Worm (Caenorhabditis elegans) whole organism, L1 larva: ENCODE data around the gene nspd-3.

ENCODE experiments used
- C04F5.9 ChIP-seq: sonication (generic microtip); optimal IDR thresholded peaks from 2 replicates; lab custom pipeline; 2016; ENCODE audit warnings: missing genetic modification characterization, missing compliant biosample characterization
- Y116A8C.19 ChIP-seq: sonication (generic microtip); optimal IDR thresholded peaks from 2 replicates; lab custom pipeline; 2016; ENCODE audit warnings: missing compliant biosample characterization, missing genetic modification characterization, borderline replicate concordance
- alr-1 ChIP-seq: fragments of 200-800 bp; sonication (Bioruptor generic); optimal IDR thresholded peaks from 2 replicates; lab custom pipeline; 2018; ENCODE audit warnings: borderline replicate concordance, mild to moderate bottlenecking, missing genetic modification characterization, missing compliant biosample characterization
- ama-1 ChIP-seq: fragments of 150-350 bp; optimal IDR thresholded peaks from 2 replicates; lab custom pipeline; 2014
- blmp-1 ChIP-seq: fragments of 150-350 bp; optimal IDR thresholded peaks from 2 replicates; lab custom pipeline; 2014; ENCODE audit warnings: missing biosample characterization, missing genetic modification characterization
- ceh-8 ChIP-seq: fragments of 200-800 bp; sonication (Bioruptor generic); optimal IDR thresholded peaks from 2 replicates; lab custom pipeline; 2018; ENCODE audit warnings: mild to moderate bottlenecking, missing genetic modification characterization, moderate library complexity, missing compliant biosample characterization
- ceh-88 ChIP-seq: fragments of 200-800 bp; sonication (Bioruptor generic); IDR thresholded peaks from 2 replicates; pipeline ENCODE4 v1.3.6; 2022; ENCODE audit warnings: missing genetic modification characterization, missing compliant biosample characterization
- ceh-90 ChIP-seq: sonication (generic microtip); optimal IDR thresholded peaks from 2 replicates; lab custom pipeline; 2016; ENCODE audit warnings: missing genetic modification characterization, missing compliant biosample characterization
- efl-3 ChIP-seq: fragments of 200-800 bp; sonication (Bioruptor generic); optimal IDR thresholded peaks from 2 replicates; lab custom pipeline; 2018; ENCODE audit warnings: mild to moderate bottlenecking, missing genetic modification characterization, missing compliant biosample characterization
- elt-2 ChIP-seq: sonication (generic microtip); optimal IDR thresholded peaks from 2 replicates; lab custom pipeline; 2016; ENCODE audit warnings: missing genetic modification characterization, mild to moderate bottlenecking, inconsistent platforms, missing compliant biosample characterization, missing genetic modification reagents
- elt-3 ChIP-seq, 6 experiments: fragments of 150-350 bp in 1 of 6; sonication (generic microtip); optimal IDR thresholded peaks; 2 replicates each; lab custom pipeline; 2017 to 2018; ENCODE audit warnings: missing biosample characterization in 6 of 6, missing genetic modification characterization in 6 of 6, inconsistent platforms in 1 of 6
- fkh-10 ChIP-seq: sonication (generic microtip); optimal IDR thresholded peaks from 2 replicates; lab custom pipeline; 2017; ENCODE audit warnings: missing biosample characterization, missing genetic modification reagents, missing genetic modification characterization
- fkh-4 ChIP-seq: sonication (generic microtip); optimal IDR thresholded peaks from 2 replicates; lab custom pipeline; 2016; ENCODE audit warnings: missing compliant biosample characterization, missing genetic modification characterization, borderline replicate concordance
- hlh-4 ChIP-seq: sonication (generic microtip); optimal IDR thresholded peaks from 2 replicates; lab custom pipeline; 2016; ENCODE audit warnings: mild to moderate bottlenecking, missing genetic modification characterization, missing compliant biosample characterization
- lin-14 ChIP-seq: fragments of 200-800 bp; sonication (Bioruptor generic); optimal IDR thresholded peaks from 2 replicates; lab custom pipeline; 2018; ENCODE audit warnings: mild to moderate bottlenecking, missing genetic modification characterization, moderate library complexity, missing compliant biosample characterization
- lin-35 ChIP-seq, 2 experiments: fragments of 150-350 bp; optimal IDR thresholded peaks; 2 replicates each; lab custom pipeline; 2014; ENCODE audit warnings: missing biosample characterization in 2 of 2, missing genetic modification characterization in 2 of 2, missing genetic modification reagents in 2 of 2
- lin-39 ChIP-seq: fragments of 150-350 bp; optimal IDR thresholded peaks from 2 replicates; lab custom pipeline; 2014; ENCODE audit warnings: missing biosample characterization, missing genetic modification reagents, missing genetic modification characterization
- lsy-2 ChIP-seq, 2 experiments: fragments of 150-350 bp; optimal IDR thresholded peaks; 2 replicates each; lab custom pipeline; 2014; ENCODE audit warnings: missing biosample characterization in 2 of 2, missing genetic modification characterization in 2 of 2
- mab-9 ChIP-seq: fragments of 200-800 bp; sonication (Bioruptor generic); IDR thresholded peaks from 2 replicates; pipeline ENCODE4 v1.3.6; 2022; ENCODE audit warnings: missing genetic modification reagents, missing genetic modification characterization, missing compliant biosample characterization
- mef-2 ChIP-seq: fragments of 150-350 bp; optimal IDR thresholded peaks from 2 replicates; lab custom pipeline; 2014; ENCODE audit warnings: missing biosample characterization, missing genetic modification characterization
- mep-1 ChIP-seq: fragments of 150-350 bp; optimal IDR thresholded peaks from 2 replicates; lab custom pipeline; 2014; ENCODE audit warnings: missing biosample characterization, missing genetic modification characterization
- nhr-20 ChIP-seq: sonication (generic microtip); optimal IDR thresholded peaks from 2 replicates; lab custom pipeline; 2016; ENCODE audit warnings: mild to moderate bottlenecking, missing genetic modification characterization, missing compliant biosample characterization
- nhr-28 ChIP-seq: fragments of 150-350 bp; optimal IDR thresholded peaks from 2 replicates; lab custom pipeline; 2014; ENCODE audit warnings: missing biosample characterization, missing genetic modification characterization
- nhr-47 ChIP-seq: sonication (generic microtip); optimal IDR thresholded peaks from 2 replicates; lab custom pipeline; 2016; ENCODE audit warnings: mild to moderate bottlenecking, missing genetic modification characterization, moderate library complexity, missing compliant biosample characterization
- nhr-71 ChIP-seq: sonication (generic microtip); optimal IDR thresholded peaks from 2 replicates; lab custom pipeline; 2016; ENCODE audit warnings: mild to moderate bottlenecking, missing genetic modification characterization, moderate library complexity, missing compliant biosample characterization
- nhr-85 ChIP-seq: sonication (generic microtip); peaks from one replicate; lab custom pipeline; 2016; ENCODE audit warnings: missing genetic modification characterization, inconsistent platforms, missing compliant biosample characterization
- nhr-90 ChIP-seq: sonication (generic microtip); optimal IDR thresholded peaks from 2 replicates; lab custom pipeline; 2016; ENCODE audit warnings: mild to moderate bottlenecking, missing genetic modification characterization, missing compliant biosample characterization; ENCODE audit not compliant: poor library complexity
- pag-3 ChIP-seq: sonication (generic microtip); optimal IDR thresholded peaks from 2 replicates; lab custom pipeline; 2017; ENCODE audit warnings: missing genetic modification characterization, mild to moderate bottlenecking, missing compliant biosample characterization, antibody characterized with exemption, borderline replicate concordance; ENCODE audit not compliant: insufficient read depth
- pax-3 ChIP-seq: fragments of 200-800 bp; sonication (Bioruptor generic); optimal IDR thresholded peaks from 2 replicates; lab custom pipeline; 2018; ENCODE audit warnings: mild to moderate bottlenecking, missing genetic modification characterization, moderate library complexity, missing compliant biosample characterization
- rnt-1 ChIP-seq: sonication (generic microtip); optimal IDR thresholded peaks from 2 replicates; lab custom pipeline; 2016; ENCODE audit warnings: mild to moderate bottlenecking, missing genetic modification characterization, moderate library complexity, missing compliant biosample characterization
- snpc-4 ChIP-seq: fragments of 150-350 bp; optimal IDR thresholded peaks from 2 replicates; lab custom pipeline; 2014; ENCODE audit warnings: missing biosample characterization, missing genetic modification characterization
- snu-23 ChIP-seq: sonication (generic microtip); optimal IDR thresholded peaks from 2 replicates; lab custom pipeline; 2016; ENCODE audit warnings: missing genetic modification characterization, missing compliant biosample characterization
- sox-4 ChIP-seq: sonication (generic microtip); optimal IDR thresholded peaks from 2 replicates; lab custom pipeline; 2016; ENCODE audit warnings: missing genetic modification characterization, missing compliant biosample characterization
- sup-37 ChIP-seq: fragments of 200-800 bp; sonication (Bioruptor generic); optimal IDR thresholded peaks from 2 replicates; lab custom pipeline; 2018; ENCODE audit warnings: mild to moderate bottlenecking, missing genetic modification characterization, missing compliant biosample characterization
- tlp-1 ChIP-seq: fragments of 150-350 bp; optimal IDR thresholded peaks from 2 replicates; lab custom pipeline; 2014; ENCODE audit warnings: missing biosample characterization, missing genetic modification characterization
- unc-130 ChIP-seq: fragments of 150-350 bp; optimal IDR thresholded peaks from 2 replicates; lab custom pipeline; 2017; ENCODE audit warnings: missing biosample characterization, missing genetic modification characterization, inconsistent platforms
- unc-62 ChIP-seq: fragments of 150-350 bp; optimal IDR thresholded peaks from 2 replicates; lab custom pipeline; 2014; ENCODE audit warnings: missing biosample characterization, missing genetic modification reagents, missing genetic modification characterization
- unc-98 ChIP-seq: fragments of 200-800 bp; sonication (Bioruptor generic); IDR thresholded peaks from 2 replicates; pipeline ENCODE4 v1.3.6; 2022; ENCODE audit warnings: missing genetic modification characterization, missing compliant biosample characterization
- xbp-1 ChIP-seq: sonication (generic microtip); optimal IDR thresholded peaks from 2 replicates; lab custom pipeline; 2016; ENCODE audit warnings: missing genetic modification characterization, missing compliant biosample characterization
- ztf-11 ChIP-seq, 2 experiments: sonication (generic microtip); optimal IDR thresholded peaks; 2 replicates each; lab custom pipeline; 2016 to 2017; ENCODE audit warnings: missing genetic modification characterization in 2 of 2, missing biosample characterization in 1 of 2, missing compliant biosample characterization in 1 of 2
- ztf-4 ChIP-seq: fragments of 150-350 bp; optimal IDR thresholded peaks from 2 replicates; lab custom pipeline; 2014; ENCODE audit warnings: missing biosample characterization, missing genetic modification characterization

Gene nspd-3

DNA sequence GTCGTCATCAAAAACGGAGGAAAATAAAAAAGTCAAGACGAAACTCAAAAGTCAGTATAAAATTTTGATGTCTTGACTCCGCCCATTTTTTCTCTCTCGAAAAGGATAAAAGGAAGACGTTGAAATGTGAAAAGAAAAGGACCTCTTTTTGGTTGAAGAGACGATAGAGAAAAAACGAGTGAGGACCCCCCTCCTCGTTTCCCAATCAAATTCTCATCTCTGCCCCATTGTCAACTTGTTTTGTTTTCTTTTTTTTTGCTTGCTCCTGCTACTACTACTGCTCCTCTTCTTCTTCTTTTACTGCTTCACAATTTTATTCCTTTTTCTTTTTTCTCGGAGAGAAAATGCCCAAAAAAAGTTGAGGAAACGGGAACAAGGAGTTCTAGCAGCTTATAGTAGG is 25.0 kb downstream of the nspd-3 start (continued):
- TF ChIP-seq pax-3 (tag; lab: Kevin White, UChicago): no peak
- TF ChIP-seq lin-14 (GFP tag; lab: Kevin White, UChicago): peak; percentile 89
- no peak for TF ChIP-seq hlh-4 (tag; lab: Kevin White, UChicago)
- no peak for TF ChIP-seq efl-3 (GFP tag; lab: Kevin White, UChicago)
- TF ChIP-seq nhr-28 (tag; lab: Kevin White, UChicago): no peak
- TF ChIP-seq snpc-4 (tag; lab: Kevin White, UChicago): no peak
- no peak for TF ChIP-seq sox-4 (tag; lab: Kevin White, UChicago)
- no peak for TF ChIP-seq ceh-88 (GFP tag; lab: Robert Waterston, UW)
- TF ChIP-seq fkh-4 (tag; lab: Kevin White, UChicago): no peak
- no peak for TF ChIP-seq ceh-8 (GFP tag; lab: Kevin White, UChicago)
- TF ChIP-seq sup-37 (GFP tag; lab: Kevin White, UChicago): no peak
- no peak for TF ChIP-seq alr-1 (tag; lab: Kevin White, UChicago)
- TF ChIP-seq ceh-90 (tag; lab: Kevin White, UChicago): no peak
- TF ChIP-seq mef-2 (tag; lab: Kevin White, UChicago): no peak
- no peak for TF ChIP-seq nhr-20 (tag; lab: Kevin White, UChicago)
- TF ChIP-seq ztf-4: no peak
- TF ChIP-seq rnt-1 (tag; lab: Kevin White, UChicago): no peak
- TF ChIP-seq xbp-1 (tag; lab: Kevin White, UChicago): no peak
- no peak for TF ChIP-seq nhr-90
- no peak for TF ChIP-seq lin-39
- peak; percentile 20 for TF ChIP-seq nhr-47 (tag; lab: Kevin White, UChicago)
- TF ChIP-seq elt-3 (tag; optimal IDR thresholded peaks at IDR 0.05; lab: Kevin White, UChicago): no peak
- TF ChIP-seq pag-3: no peak
- TF ChIP-seq unc-62 (GFP tag; lab: Kevin White, UChicago): no peak
- no peak for TF ChIP-seq Y116A8C.19 (tag; lab: Kevin White, UChicago)
- no peak for TF ChIP-seq elt-2 (tag; lab: Kevin White, UChicago)
- TF ChIP-seq snu-23 (GFP tag; lab: Kevin White, UChicago): peak; percentile 39
- TF ChIP-seq, all 84 proteins: peak for 8

DNA sequence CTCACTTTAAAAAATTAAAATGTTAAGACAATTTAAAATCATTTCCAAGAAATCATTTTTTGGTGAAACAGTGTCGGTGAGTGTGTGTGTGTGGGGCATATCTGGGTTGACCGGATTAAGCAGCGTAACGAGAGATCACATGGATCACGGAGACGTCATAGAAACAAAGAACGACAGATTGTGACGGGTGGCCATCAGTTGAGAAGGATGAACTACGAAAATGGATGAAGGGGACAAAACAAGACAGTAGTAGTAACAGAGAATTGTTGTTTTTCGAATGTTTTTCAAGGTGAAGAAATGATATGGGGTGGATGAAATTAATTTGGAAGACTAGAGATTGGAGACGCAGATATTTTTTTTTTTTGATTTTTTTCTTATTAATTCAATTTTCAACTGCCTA is 26.3 kb downstream of the nspd-3 start:
- TF ChIP-seq ama-1 (lab: Kevin White, UChicago) (no peak), ceh-8 (GFP tag; lab: Kevin White, UChicago) (no peak), mab-9 (no peak), efl-3 (GFP tag; lab: Kevin White, UChicago) (no peak), elt-3 (tag; optimal IDR thresholded peaks at IDR 0.05; lab: Kevin White, UChicago) (peak in 2 of 6 experiments; percentile 23 to 46), unc-98 (no peak), ztf-11 (tag; optimal IDR thresholded peaks at IDR 0.05; lab: Kevin White, UChicago) (no peak), lin-35 (GFP tag; optimal IDR thresholded peaks at IDR 0.05; lab: Kevin White, UChicago) (no peak), lin-14 (GFP tag; lab: Kevin White, UChicago) (peak; percentile 55), nhr-28 (tag; lab: Kevin White, UChicago) (no peak), fkh-10 (no peak), blmp-1 (peak; percentile 77), C04F5.9 (tag; lab: Kevin White, UChicago) (no peak), nhr-85 (peak; percentile 81), xbp-1 (tag; lab: Kevin White, UChicago) (no peak), mep-1 (tag; lab: Kevin White, UChicago) (peak; percentile 37), lin-39 (no peak), unc-130 (no peak), tlp-1 (tag; lab: Kevin White, UChicago) (no peak), lsy-2 (tag; optimal IDR thresholded peaks at IDR 0.05; lab: Kevin White, UChicago) (no peak), mef-2 (tag; lab: Kevin White, UChicago) (no peak), snu-23 (GFP tag; lab: Kevin White, UChicago) (peak; percentile 25), nhr-71 (peak; percentile 2), nhr-20 (tag; lab: Kevin White, UChicago) (peak; percentile 30)
